Fruit fly (Drosophila melanogaster): ENCODE measurements around the gene CG42724.

The CG42724 gene

dm6 chr3R:6406566-6407098 is 38.5 kb upstream of the CG42724 start, which contains the start of gene gpp (continued):
- TF ChIP-seq nom (GFP tag; optimal IDR thresholded peaks at IDR 0.05) (peak; percentile 58), Drgx (GFP tag; IDR thresholded peaks at IDR 0.05) (no peak), ro (GFP tag; IDR thresholded peaks at IDR 0.05) (no peak), CG11456 (GFP tag; IDR thresholded peaks at IDR 0.05) (no peak), CG10274 (GFP tag; optimal IDR thresholded peaks at IDR 0.05) (no peak), CG17186 (GFP tag; optimal IDR thresholded peaks at IDR 0.05) (peak; percentile 34), pan (optimal IDR thresholded peaks at IDR 0.05) (no peak), pan (GFP tag; optimal IDR thresholded peaks at IDR 0.05 in 1 of 2, IDR thresholded peaks at IDR 0.05 in 1 of 2) (no peak), CG13894 (tag; optimal IDR thresholded peaks at IDR 0.05) (no peak), wor (GFP tag; IDR thresholded peaks at IDR 0.05) (no peak), Deaf1 (tag; optimal IDR thresholded peaks at IDR 0.05) (peak; percentile 20), CG10147 (GFP tag; optimal IDR thresholded peaks at IDR 0.05) (no peak), rib (GFP tag; IDR thresholded peaks at IDR 0.05) (no peak), CG1647 (GFP tag; optimal IDR thresholded peaks at IDR 0.05) (no peak), Pdp1 (GFP tag; optimal IDR thresholded peaks at IDR 0.05) (peak; percentile 19 to 92), psq (GFP tag; optimal IDR thresholded peaks at IDR 0.05) (peak; percentile 100), Chrac-16 (GFP tag; optimal IDR thresholded peaks at IDR 0.05) (no peak), Hsf (GFP tag; optimal IDR thresholded peaks at IDR 0.05) (no peak), Meics (GFP tag; optimal IDR thresholded peaks at IDR 0.05) (no peak), CG5953 (GFP tag; IDR thresholded peaks at IDR 0.05) (no peak), YL-1 (GFP tag; optimal IDR thresholded peaks at IDR 0.05) (no peak), da (GFP tag; optimal IDR thresholded peaks at IDR 0.05) (no peak), fd64A (GFP tag; optimal IDR thresholded peaks at IDR 0.05) (no peak), CG2120 (GFP tag; optimal IDR thresholded peaks at IDR 0.05) (no peak), NC2β (GFP tag; optimal IDR thresholded peaks at IDR 0.05) (no peak), Dip3 (GFP tag; optimal IDR thresholded peaks at IDR 0.05) (no peak), unc-4 (GFP tag; IDR thresholded peaks at IDR 0.05; ENCODE audit: partially characterized antibody) (no peak), CG12104 (GFP tag; optimal IDR thresholded peaks at IDR 0.05) (peak; percentile 18), NK7.1 (GFP tag; optimal IDR thresholded peaks at IDR 0.05) (no peak), chm (GFP tag; IDR thresholded peaks at IDR 0.05) (no peak), ac (GFP tag; optimal IDR thresholded peaks at IDR 0.05) (no peak), CG18262 (tag; optimal IDR thresholded peaks at IDR 0.05) (no peak), CG17802 (tag; optimal IDR thresholded peaks at IDR 0.05) (no peak), exex (tag; optimal IDR thresholded peaks at IDR 0.05) (no peak), CG3163 (GFP tag; optimal IDR thresholded peaks at IDR 0.05) (no peak), CG1603 (tag; optimal IDR thresholded peaks at IDR 0.05) (peak; percentile 48), lola (GFP tag; optimal IDR thresholded peaks at IDR 0.05) (no peak), hb (GFP tag; IDR thresholded peaks at IDR 0.05; ENCODE audit: partially characterized antibody) (no peak), CG33213 (GFP tag; optimal IDR thresholded peaks at IDR 0.05) (peak; percentile 31), HLHmδ (GFP tag; optimal IDR thresholded peaks at IDR 0.05) (peak; percentile 63), CG34376 (GFP tag; optimal IDR thresholded peaks at IDR 0.05) (peak; percentile 39), Doc3 (GFP tag; IDR thresholded peaks at IDR 0.05; ENCODE audit: partially characterized antibody) (no peak), Sry-δ (GFP tag; optimal IDR thresholded peaks at IDR 0.05) (peak; percentile 62), CG33557 (GFP tag; optimal IDR thresholded peaks at IDR 0.05) (no peak), Elba2 (GFP tag; optimal IDR thresholded peaks at IDR 0.05) (no peak), stwl (tag; optimal IDR thresholded peaks at IDR 0.05) (no peak), Vsx1 (GFP tag; optimal IDR thresholded peaks at IDR 0.05) (no peak), CG13287 (GFP tag; IDR thresholded peaks at IDR 0.05; ENCODE audit: partially characterized antibody) (no peak), H15 (GFP tag; IDR thresholded peaks at IDR 0.05) (no peak), CG2712 (tag; optimal IDR thresholded peaks at IDR 0.05) (peak; percentile 30), CG6854 (GFP tag; optimal IDR thresholded peaks at IDR 0.05) (no peak)
